Worm (Caenorhabditis elegans): ENCODE measurements around the gene scav-4.

scav-4 gene

DNA sequence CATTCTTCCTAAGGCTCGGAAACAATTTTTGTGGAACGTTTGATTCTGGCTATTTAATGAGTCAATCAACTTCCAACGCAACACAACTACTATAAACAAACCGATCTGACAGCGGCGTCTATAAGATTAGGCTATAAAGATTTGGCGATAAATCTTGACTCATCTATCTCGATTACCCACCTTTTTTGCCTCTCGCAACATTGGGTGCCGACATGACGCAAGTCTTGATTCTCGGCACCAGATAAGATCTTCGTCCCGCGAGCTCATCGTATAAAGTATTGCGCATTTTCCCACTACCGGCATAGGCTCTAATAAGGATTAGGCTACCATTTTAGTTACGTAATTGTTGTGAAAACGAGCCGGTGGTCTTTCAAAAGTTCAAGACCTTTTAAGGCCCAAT lies 30.3 kb downstream of the scav-4 start:
- TF ChIP-seq lin-14 (GFP tag; optimal IDR thresholded peaks at IDR 0.05) (peak; percentile 12), unc-86 (tag; optimal IDR thresholded peaks at IDR 0.05) (no peak), nhr-85 (tag) (peak; percentile 77)

DNA sequence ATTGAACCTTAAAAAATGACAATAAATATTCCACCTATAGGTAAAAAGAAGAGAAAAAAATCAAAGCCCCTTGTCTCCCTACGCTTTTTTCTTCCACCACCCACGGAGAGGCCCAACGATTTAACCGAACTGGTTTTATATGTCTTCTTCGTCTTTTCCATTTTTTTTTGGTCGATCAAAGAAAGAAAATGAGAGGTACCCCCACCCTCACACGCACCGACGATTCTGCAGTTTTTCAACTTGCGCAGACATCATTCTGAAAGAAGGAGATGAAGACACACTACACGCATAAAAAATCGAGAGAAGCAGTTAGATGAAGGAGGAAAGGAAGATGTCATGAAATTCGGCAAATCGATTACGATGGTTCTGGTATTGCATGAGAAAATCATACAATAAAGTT lies 32.8 kb downstream of the scav-4 start:
- no peak for TF ChIP-seq lir-3 (tag; optimal IDR thresholded peaks at IDR 0.05; ENCODE audit: poor library complexity)
- peak; percentile 41 for TF ChIP-seq mep-1 (tag; optimal IDR thresholded peaks at IDR 0.05)
- 0 out of 2 replicates have a peak, but pooled peaks have one; percentile 11 for TF ChIP-seq nhr-19 (GFP tag; conservative IDR thresholded peaks at IDR 0.05)
- peak in 2 of 6 experiments; percentile 8 to 67 for TF ChIP-seq elt-3 (tag; optimal IDR thresholded peaks at IDR 0.05)
- peak; percentile 58 for TF ChIP-seq grh-1 (GFP tag; IDR thresholded peaks at IDR 0.05)
- peak in 1 of 2 experiments; percentile 20 for TF ChIP-seq lin-35 (GFP tag; optimal IDR thresholded peaks at IDR 0.05)
- TF ChIP-seq nhr-20 (tag; optimal IDR thresholded peaks at IDR 0.05): peak; percentile 49
- peak; percentile 75 for TF ChIP-seq blmp-1 (tag; optimal IDR thresholded peaks at IDR 0.05)
- no peak for TF ChIP-seq nhr-47 (tag; optimal IDR thresholded peaks at IDR 0.05)
- no peak for TF ChIP-seq pax-3 (tag; optimal IDR thresholded peaks at IDR 0.05)
- peak; percentile 86 for TF ChIP-seq nhr-85 (tag)
- peak; percentile 25 for TF ChIP-seq nhr-71 (tag; optimal IDR thresholded peaks at IDR 0.05)
- TF ChIP-seq jun-1 (tag; optimal IDR thresholded peaks at IDR 0.05): no peak
- peak in 1 of 2 experiments; percentile 21 for TF ChIP-seq lsy-2 (tag; optimal IDR thresholded peaks at IDR 0.05)
- TF ChIP-seq nhr-90 (tag; optimal IDR thresholded peaks at IDR 0.05; ENCODE audit: poor library complexity): peak; percentile 25
- peak; percentile 57 for TF ChIP-seq snu-23 (GFP tag; optimal IDR thresholded peaks at IDR 0.05)
- TF ChIP-seq lin-14 (GFP tag; optimal IDR thresholded peaks at IDR 0.05): peak; percentile 63

DNA sequence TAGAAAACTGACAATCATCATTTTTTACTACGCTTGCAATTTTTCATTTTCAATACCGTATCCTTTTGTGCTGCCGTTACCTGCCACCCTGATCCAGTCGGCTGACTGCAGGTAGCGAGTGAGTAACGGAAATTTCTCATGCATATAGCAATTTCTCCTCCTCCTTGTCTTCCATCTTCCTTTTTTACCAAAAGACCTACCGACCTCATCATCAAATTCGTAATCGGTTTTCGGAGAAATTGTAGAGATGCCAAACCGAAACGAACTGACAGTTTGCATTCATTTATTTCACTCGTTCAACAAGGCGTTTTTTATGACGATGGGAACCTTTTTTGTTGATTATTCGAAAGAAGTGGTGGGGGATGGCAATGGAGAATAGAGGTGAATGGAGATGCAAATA lies 34.7 kb downstream of the scav-4 start:
- TF ChIP-seq nhr-85 (tag): peak; percentile 72
- peak; percentile 37 for TF ChIP-seq blmp-1 (tag; optimal IDR thresholded peaks at IDR 0.05)
- no peak for TF ChIP-seq dsc-1 (tag; optimal IDR thresholded peaks at IDR 0.05)
- TF ChIP-seq mep-1 (tag; optimal IDR thresholded peaks at IDR 0.05): peak; percentile 12
- TF ChIP-seq lin-14 (GFP tag; optimal IDR thresholded peaks at IDR 0.05): peak; percentile 14

DNA sequence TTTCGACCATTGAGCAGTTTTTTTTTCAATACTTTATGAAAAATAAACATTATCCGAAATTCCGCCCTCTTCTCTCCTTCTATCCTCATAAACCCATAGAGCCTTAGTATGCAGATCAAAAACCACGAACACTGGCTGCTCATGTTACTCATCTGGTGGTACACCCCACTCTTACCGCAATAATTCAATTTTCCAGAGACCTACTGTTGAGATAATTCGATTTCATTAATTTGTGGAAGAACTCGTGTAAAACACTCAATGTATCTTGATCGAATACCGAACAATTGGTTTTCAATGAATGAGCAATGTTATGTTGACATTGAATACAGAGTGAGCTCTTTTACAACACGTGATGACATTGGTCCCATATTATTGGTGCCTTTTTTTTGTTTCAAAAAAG lies 39.9 kb downstream of the scav-4 start:
- TF ChIP-seq lin-14 (GFP tag; optimal IDR thresholded peaks at IDR 0.05) (peak; percentile 3), aha-1 (tag; optimal IDR thresholded peaks at IDR 0.05) (no peak), efl-3 (GFP tag; optimal IDR thresholded peaks at IDR 0.05) (no peak), lin-13 (GFP tag; optimal IDR thresholded peaks at IDR 0.05) (no peak), elt-2 (tag; optimal IDR thresholded peaks at IDR 0.05) (no peak), elt-3 (tag; optimal IDR thresholded peaks at IDR 0.05) (no peak)

DNA sequence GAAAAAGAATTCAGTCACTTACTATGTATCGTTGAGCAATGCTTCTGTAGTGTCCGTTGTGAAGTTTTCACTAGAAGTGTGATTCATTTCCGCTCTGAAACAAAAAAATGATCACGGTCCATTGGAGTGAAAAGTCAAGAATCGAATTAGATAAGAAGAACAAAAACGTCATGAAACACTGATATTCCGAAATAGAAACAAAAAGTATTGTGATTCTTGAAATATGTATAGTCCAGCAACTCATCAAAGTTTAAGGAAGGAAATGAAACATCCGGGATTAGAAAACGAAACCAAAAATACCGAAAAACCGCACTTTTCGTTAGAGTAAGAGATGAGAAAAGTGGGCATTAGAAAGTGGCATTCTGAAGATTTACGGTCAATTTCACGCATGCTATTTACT lies 51.0 kb downstream of the scav-4 start, which contains the start of gene npr-10:
npr-10 (minus strand) TSS at position 101 of the 400 bp plus-strand sequence.
- TF ChIP-seq lin-39 (tag; optimal IDR thresholded peaks at IDR 0.05) (no peak), ceh-63 (GFP tag; optimal IDR thresholded peaks at IDR 0.05) (no peak), nhr-47 (tag; optimal IDR thresholded peaks at IDR 0.05) (peak; percentile 2), fkh-8 (tag; optimal IDR thresholded peaks at IDR 0.05) (peak; percentile 45), nhr-71 (tag; optimal IDR thresholded peaks at IDR 0.05) (peak; percentile 15), sox-4 (tag; optimal IDR thresholded peaks at IDR 0.05) (peak; percentile 14)

DNA sequence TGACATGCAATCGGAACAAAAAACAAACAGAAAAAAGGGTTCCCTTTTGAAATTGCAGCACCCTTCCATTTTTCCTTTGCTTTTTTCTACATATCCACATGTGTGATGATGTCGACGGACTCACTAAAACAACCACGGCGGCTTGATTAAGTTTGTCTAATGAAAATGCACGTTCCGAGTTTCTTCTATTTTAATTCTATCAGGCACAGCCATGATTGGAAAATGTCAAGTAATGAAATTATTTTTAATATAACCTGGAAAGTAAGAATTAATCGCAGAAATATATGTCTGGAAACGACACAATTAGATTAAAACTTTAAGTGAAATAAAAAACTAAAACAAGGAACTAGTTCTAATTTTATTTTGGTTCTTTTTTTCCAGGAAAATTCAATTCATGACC lies 52.3 kb downstream of the scav-4 start:
- TF ChIP-seq nhr-47 (tag; optimal IDR thresholded peaks at IDR 0.05) (peak; percentile 36), efl-1 (optimal IDR thresholded peaks at IDR 0.05) (no peak), efl-1 (GFP tag; optimal IDR thresholded peaks at IDR 0.05 in 1 of 2) (peak in 1 of 2 experiments; percentile 54), nhr-77 (tag; optimal IDR thresholded peaks at IDR 0.05) (no peak), lin-14 (GFP tag; optimal IDR thresholded peaks at IDR 0.05) (peak; percentile 5)

Data from whole organism, L1 larva.